Worm (Caenorhabditis elegans): ENCODE data around the gene Y43H11AL.1.

DNA sequence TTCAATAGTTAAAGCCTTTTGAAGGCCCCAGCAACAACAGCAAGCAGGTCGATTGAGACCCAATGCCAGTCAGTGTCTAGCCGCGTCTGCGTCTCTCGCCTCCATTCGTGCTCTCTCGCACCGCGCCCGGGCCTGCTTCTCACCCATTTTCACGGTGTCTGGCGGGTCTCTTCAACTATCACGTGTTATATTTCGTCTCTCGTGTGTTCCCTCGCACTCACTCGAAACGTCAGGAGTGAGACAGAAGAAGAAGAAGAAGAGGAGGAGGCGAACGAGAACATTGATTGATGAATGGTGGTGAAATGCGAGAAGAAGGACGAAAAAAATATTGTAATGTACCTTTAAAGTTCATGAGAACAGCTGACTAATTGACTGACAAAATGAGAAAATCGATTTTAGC lies 11.3 kb downstream of the Y43H11AL.1 start:
- TF ChIP-seq nhr-28 (tag; optimal IDR thresholded peaks at IDR 0.05) (no peak), mdl-1 (tag; optimal IDR thresholded peaks at IDR 0.05) (peak; percentile 40), sea-2 (GFP tag; optimal IDR thresholded peaks at IDR 0.05) (no peak), unc-39 (tag; optimal IDR thresholded peaks at IDR 0.05) (no peak), nhr-67 (tag; optimal IDR thresholded peaks at IDR 0.05) (no peak), fkh-10 (GFP tag; optimal IDR thresholded peaks at IDR 0.05) (no peak), ceh-82 (tag; optimal IDR thresholded peaks at IDR 0.05) (no peak), ztf-11 (tag; optimal IDR thresholded peaks at IDR 0.05) (no peak)
